Fruit fly (Drosophila melanogaster) whole organism, pupa: ENCODE data around the gene CG6749.

Experiments used
- CG10348 ChIP-seq: fragments of 200-800 bp; sonication (Bioruptor generic); IDR thresholded peaks from 2 replicates; pipeline ENCODE4 v1.3.6; 2022; ENCODE audit warnings: missing biosample characterization, missing genetic modification characterization
- CG12605 ChIP-seq: fragments of 200-800 bp; sonication (Bioruptor generic); IDR thresholded peaks from 2 replicates; pipeline ENCODE4 v1.3.6; 2022; ENCODE audit warnings: missing biosample characterization, missing genetic modification characterization
- CG13204 ChIP-seq: fragments of 200-800 bp; sonication (Bioruptor generic); optimal IDR thresholded peaks from 2 replicates; lab custom pipeline; 2018; ENCODE audit warnings: missing biosample characterization, mild to moderate bottlenecking, missing genetic modification characterization, moderate library complexity
- CG14655 ChIP-seq: fragments of 200-800 bp; sonication (Bioruptor generic); optimal IDR thresholded peaks from 3 replicates; lab custom pipeline; 2017; ENCODE audit warnings: mild to moderate bottlenecking, missing biosample characterization, missing genetic modification reagents, missing genetic modification characterization
- CG15710 ChIP-seq: fragments of 200-800 bp; sonication (Bioruptor generic); optimal IDR thresholded peaks from 2 replicates; lab custom pipeline; 2018; ENCODE audit warnings: missing biosample characterization, mild to moderate bottlenecking, missing genetic modification characterization, moderate library complexity
- CG17806 ChIP-seq: fragments of 200-800 bp; sonication (Bioruptor generic); optimal IDR thresholded peaks from 2 replicates; lab custom pipeline; 2018; ENCODE audit warnings: missing biosample characterization, mild to moderate bottlenecking, missing genetic modification characterization, moderate library complexity
- CG32121 ChIP-seq: fragments of 200-800 bp; sonication (Bioruptor generic); IDR thresholded peaks from 2 replicates; pipeline ENCODE4 v1.3.6; 2022; ENCODE audit warnings: missing biosample characterization, missing genetic modification characterization
- CG34367 ChIP-seq: fragments of 200-800 bp; sonication (Bioruptor generic); optimal IDR thresholded peaks from 2 replicates; lab custom pipeline; 2018; ENCODE audit warnings: missing biosample characterization, mild to moderate bottlenecking, missing genetic modification characterization
- CG4496 ChIP-seq: fragments of 200-800 bp; sonication (Bioruptor generic); IDR thresholded peaks from 3 replicates; pipeline ENCODE4 v1.3.6; 2022; ENCODE audit warnings: missing biosample characterization, missing genetic modification characterization
- CG8159 ChIP-seq: fragments of 200-800 bp; sonication (Bioruptor generic); optimal IDR thresholded peaks from 3 replicates; lab custom pipeline; 2018; ENCODE audit warnings: missing biosample characterization, mild to moderate bottlenecking, missing genetic modification characterization, moderate library complexity
- CG8301 ChIP-seq: fragments of 200-800 bp; sonication (Bioruptor generic); optimal IDR thresholded peaks from 2 replicates; lab custom pipeline; 2018; ENCODE audit warnings: missing biosample characterization, mild to moderate bottlenecking, missing genetic modification characterization
- CG9948 ChIP-seq: fragments of 200-800 bp; sonication (Bioruptor generic); optimal IDR thresholded peaks from 2 replicates; lab custom pipeline; 2018; ENCODE audit warnings: missing biosample characterization, mild to moderate bottlenecking, missing genetic modification characterization, moderate library complexity
- D1 ChIP-seq: fragments of 200-800 bp; sonication (Bioruptor generic); optimal IDR thresholded peaks from 2 replicates; lab custom pipeline; 2018; ENCODE audit warnings: missing biosample characterization, mild to moderate bottlenecking, missing genetic modification characterization, moderate library complexity
- EcR ChIP-seq: fragments of 200-800 bp; sonication (Bioruptor generic); optimal IDR thresholded peaks from 3 replicates; lab custom pipeline; 2019; ENCODE audit warnings: missing biosample characterization, missing genetic modification characterization, mild to moderate bottlenecking, moderate library complexity, missing genetic modification reagents
- Ets98B ChIP-seq: fragments of 200-800 bp; sonication (Bioruptor generic); IDR thresholded peaks from 2 replicates; pipeline ENCODE4 v1.3.6; 2022; ENCODE audit warnings: missing biosample characterization, missing genetic modification characterization
- Pif1A ChIP-seq: fragments of 200-800 bp; sonication (Bioruptor generic); optimal IDR thresholded peaks from 3 replicates; lab custom pipeline; 2016; ENCODE audit warnings: missing biosample characterization, missing genetic modification characterization
- Pif1B ChIP-seq: fragments of 200-800 bp; sonication (Bioruptor generic); optimal IDR thresholded peaks from 3 replicates; lab custom pipeline; 2016; ENCODE audit warnings: missing biosample characterization, missing genetic modification characterization
- Snoo ChIP-seq: fragments of 200-800 bp; sonication (Bioruptor generic); optimal IDR thresholded peaks from 3 replicates; lab custom pipeline; 2017; ENCODE audit warnings: missing biosample characterization, mild to moderate bottlenecking, missing genetic modification characterization, inconsistent platforms
- fd96Ca ChIP-seq: fragments of 200-800 bp; sonication (Bioruptor generic); IDR thresholded peaks from 3 replicates; pipeline ENCODE4 v1.3.6; 2022; ENCODE audit warnings: missing biosample characterization, missing genetic modification characterization
- gl ChIP-seq: fragments of 200-800 bp; sonication (Bioruptor generic); optimal IDR thresholded peaks from 2 replicates; lab custom pipeline; 2018; ENCODE audit warnings: missing biosample characterization, mild to moderate bottlenecking, missing genetic modification characterization
- rn ChIP-seq: fragments of 200-800 bp; sonication (Bioruptor generic); IDR thresholded peaks from 2 replicates; pipeline ENCODE4 v1.3.6; 2022; ENCODE audit warnings: missing biosample characterization, missing genetic modification characterization

Gene CG6749

DNA sequence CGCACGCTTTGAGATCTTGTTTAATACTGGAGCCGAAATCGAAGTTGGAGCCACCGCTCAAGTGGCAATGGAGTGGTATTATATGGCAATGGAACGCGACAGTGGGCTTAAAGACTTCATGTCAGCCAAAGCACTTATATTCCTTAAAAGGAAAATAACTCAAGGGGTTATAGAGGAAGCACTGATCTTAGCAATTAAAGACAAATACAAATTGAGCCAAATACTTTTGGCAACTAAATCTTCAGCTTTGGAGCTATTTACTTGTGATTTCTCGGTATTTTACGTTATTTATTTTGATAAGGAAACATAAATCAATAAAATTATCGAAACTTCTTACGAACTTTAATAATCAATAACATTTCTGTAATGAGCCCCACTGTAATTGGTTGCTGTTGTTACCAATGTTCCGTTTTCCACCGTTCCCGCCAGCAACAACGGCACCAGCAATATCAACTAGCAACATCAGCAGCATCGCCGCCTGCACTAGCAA lies 10.5 kb upstream of the CG6749 start:
- TF ChIP-seq CG8301 (tag; lab: Kevin White, UChicago) (peak; percentile 98), Pif1B (GFP tag; lab: Kevin White, UChicago) (peak; percentile 94), CG8159 (tag; lab: Kevin White, UChicago) (peak; percentile 98), CG10348 (GFP tag; lab: Robert Waterston, UW) (peak; percentile 76), CG32121 (peak; percentile 96), gl (tag; lab: Kevin White, UChicago) (peak; percentile 91), CG9948 (tag; lab: Kevin White, UChicago) (peak; percentile 97), Pif1A (GFP tag; lab: Kevin White, UChicago) (peak; percentile 97), Ets98B (peak; percentile 92), EcR (no peak), CG4496 (peak; percentile 95), CG15710 (tag; lab: Kevin White, UChicago) (peak; percentile 94), CG34367 (peak; percentile 77), Snoo (tag; lab: Kevin White, UChicago) (peak; percentile 83), rn (peak; percentile 89), CG13204 (GFP tag; lab: Kevin White, UChicago) (peak; percentile 61), CG12605 (peak; percentile 90), CG17806 (tag; lab: Kevin White, UChicago) (peak; percentile 95), CG14655 (GFP tag; lab: Kevin White, UChicago) (peak; percentile 100), fd96Ca (GFP tag; lab: Robert Waterston, UW) (peak; percentile 95), D1 (tag; lab: Kevin White, UChicago) (peak; percentile 96)

DNA sequence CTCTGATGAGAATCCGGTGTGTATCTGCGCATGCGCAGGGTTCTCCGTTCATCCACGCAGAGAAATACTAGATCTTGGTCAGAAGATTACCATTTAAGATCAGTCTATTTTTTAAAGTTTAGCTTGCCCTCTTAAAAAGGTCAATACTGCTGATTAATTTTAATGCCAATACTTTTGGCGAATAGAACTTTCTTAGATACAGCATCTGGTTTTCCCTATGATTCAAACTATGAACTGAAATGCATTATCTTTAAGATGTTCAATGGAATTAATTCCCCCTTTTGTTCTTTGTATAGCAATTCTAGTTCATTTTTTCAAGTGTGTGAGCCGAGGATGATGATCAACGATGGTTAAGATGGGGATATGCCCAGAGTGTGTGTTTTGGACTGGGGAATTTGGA lies 8.7 kb upstream of the CG6749 start:
- TF ChIP-seq Snoo (tag; lab: Kevin White, UChicago), result peak; percentile 33
- peak; percentile 81 for TF ChIP-seq CG9948 (tag; lab: Kevin White, UChicago)
- no peak for TF ChIP-seq CG32121
- no peak for TF ChIP-seq D1 (tag; lab: Kevin White, UChicago)
- TF ChIP-seq CG15710 (tag; lab: Kevin White, UChicago), result peak; percentile 31
- peak; percentile 56 for TF ChIP-seq gl (tag; lab: Kevin White, UChicago)
- peak; percentile 7 for TF ChIP-seq CG13204 (GFP tag; lab: Kevin White, UChicago)
- TF ChIP-seq rn, result no peak
- peak; percentile 45 for TF ChIP-seq Pif1B (GFP tag; lab: Kevin White, UChicago)
- no peak for TF ChIP-seq EcR
- peak; percentile 84 for TF ChIP-seq CG8159 (tag; lab: Kevin White, UChicago)
- peak; percentile 46 for TF ChIP-seq CG17806 (tag; lab: Kevin White, UChicago)
- peak; percentile 93 for TF ChIP-seq CG14655 (GFP tag; lab: Kevin White, UChicago)
- TF ChIP-seq fd96Ca (GFP tag; lab: Robert Waterston, UW), result peak; percentile 26; the same call in 1 of the 3 replicates
- TF ChIP-seq Pif1A (GFP tag; lab: Kevin White, UChicago), result peak; percentile 47
- no peak for TF ChIP-seq CG34367
- TF ChIP-seq CG8301 (tag; lab: Kevin White, UChicago), result peak; percentile 62
- TF ChIP-seq Ets98B, result no peak
- no peak for TF ChIP-seq CG4496
- no peak for TF ChIP-seq CG10348 (GFP tag; lab: Robert Waterston, UW)
- TF ChIP-seq CG12605, result no peak

DNA sequence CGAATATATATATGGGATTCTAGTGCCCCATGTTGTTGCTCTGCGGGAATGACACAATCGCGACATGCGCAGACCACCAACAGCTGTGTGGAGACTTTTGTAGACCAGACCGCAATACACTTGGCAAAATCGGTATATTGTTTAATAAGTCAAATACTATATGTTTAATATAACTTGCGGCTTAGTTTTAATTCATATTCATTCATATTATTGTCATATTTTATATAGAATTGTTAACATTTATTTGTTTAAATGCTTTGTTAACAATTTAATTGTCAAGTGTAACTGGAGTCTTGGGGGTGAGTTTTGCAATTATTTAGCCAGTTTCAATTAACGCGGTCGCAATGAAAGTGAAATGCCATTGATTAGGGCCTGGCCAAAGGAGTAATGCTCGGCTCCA lies 6.0 kb upstream of the CG6749 start:
- TF ChIP-seq D1 (tag; lab: Kevin White, UChicago) (no peak), gl (tag; lab: Kevin White, UChicago) (no peak), CG13204 (GFP tag; lab: Kevin White, UChicago) (no peak), Pif1A (GFP tag; lab: Kevin White, UChicago) (peak; percentile 41), CG9948 (tag; lab: Kevin White, UChicago) (peak; percentile 25), CG32121 (peak; percentile 43; the same call in 1 of the 2 replicates), CG15710 (tag; lab: Kevin White, UChicago) (no peak), Pif1B (GFP tag; lab: Kevin White, UChicago) (peak; percentile 15), CG4496 (peak; percentile 63; the same call in 2 of the 3 replicates), EcR (no peak), CG8159 (tag; lab: Kevin White, UChicago) (peak; percentile 55), fd96Ca (GFP tag; lab: Robert Waterston, UW) (no peak), CG34367 (no peak), rn (no peak), CG17806 (tag; lab: Kevin White, UChicago) (peak; percentile 25), CG10348 (GFP tag; lab: Robert Waterston, UW) (no peak), Snoo (tag; lab: Kevin White, UChicago) (peak; percentile 7), CG14655 (GFP tag; lab: Kevin White, UChicago) (peak; percentile 33), CG12605 (0 out of 2 replicates have a peak, but pooled peaks have one; percentile 17), Ets98B (peak; percentile 45; the same call in 1 of the 2 replicates), CG8301 (tag; lab: Kevin White, UChicago) (peak; percentile 27)
- TF ChIP-seq, all 21 proteins: peak for 12

DNA sequence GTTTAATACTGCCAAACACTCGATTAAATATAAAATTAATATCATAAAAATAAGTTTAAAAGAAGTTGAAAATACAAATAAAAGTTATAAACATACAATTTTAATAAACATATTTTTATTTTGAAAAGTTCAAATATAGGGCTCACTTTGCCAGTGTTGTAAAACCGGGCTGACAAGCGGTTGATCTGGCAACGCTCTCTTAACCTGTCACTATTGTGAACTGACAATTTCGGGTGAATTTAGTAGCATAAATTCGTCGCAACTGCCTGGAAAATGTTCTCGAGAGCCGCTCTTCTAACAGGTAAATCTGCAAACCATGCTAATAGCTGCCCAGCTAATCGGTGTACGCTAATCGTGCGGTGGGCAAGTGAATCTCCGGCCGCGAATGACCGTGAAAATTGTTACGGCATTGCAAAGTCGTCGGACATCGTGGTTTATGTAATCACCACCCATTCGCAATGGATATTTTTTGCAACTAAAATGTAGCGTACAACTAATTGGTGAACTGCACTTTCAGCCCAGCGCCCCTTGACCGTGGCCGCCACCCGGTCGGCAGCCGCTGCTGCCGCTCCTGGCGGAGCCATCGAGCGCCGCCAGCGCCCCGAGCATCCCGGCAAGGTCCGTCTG lies 3.7 kb downstream of the CG6749 start, which contains the start of gene ATPsynB:
Gene ATPsynB (plus strand): TSS at position 205 of the 627 bp plus-strand sequence.
- TF ChIP-seq Snoo (tag; lab: Kevin White, UChicago), result peak; percentile 6
- TF ChIP-seq Ets98B, result peak; percentile 14; the same call in 1 of the 2 replicates
- no peak for TF ChIP-seq CG14655 (GFP tag; lab: Kevin White, UChicago)
- TF ChIP-seq, all 21 proteins: peak for 2

DNA sequence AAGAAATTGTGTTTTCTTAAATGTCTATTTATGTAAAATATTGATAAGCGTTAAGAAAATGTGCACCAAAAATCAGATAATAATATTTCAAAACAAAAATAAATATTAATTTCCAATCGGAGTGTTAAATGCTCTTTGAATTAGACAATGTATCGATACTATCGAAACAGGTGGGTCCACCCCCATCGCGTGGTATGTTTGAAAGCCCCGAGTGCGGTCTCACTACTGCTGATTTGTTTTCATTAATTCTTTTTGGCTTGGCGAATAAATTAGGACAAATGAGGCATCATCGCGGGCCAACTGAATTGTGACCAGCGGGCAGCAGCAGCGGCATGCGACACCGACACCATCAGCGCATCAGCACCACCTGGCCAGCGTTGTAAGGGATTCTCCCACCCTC lies 6.9 kb downstream of the CG6749 start, which contains the start of gene Naa60:
Gene Naa60 (plus strand): TSS at position 189 of the 400 bp plus-strand sequence.
- TF ChIP-seq fd96Ca (GFP tag; lab: Robert Waterston, UW), result no peak
- peak; percentile 50 for TF ChIP-seq CG8159 (tag; lab: Kevin White, UChicago)
